Worm (Caenorhabditis elegans): Measurements from ENCODE around the gene F15A4.10.

DNA sequence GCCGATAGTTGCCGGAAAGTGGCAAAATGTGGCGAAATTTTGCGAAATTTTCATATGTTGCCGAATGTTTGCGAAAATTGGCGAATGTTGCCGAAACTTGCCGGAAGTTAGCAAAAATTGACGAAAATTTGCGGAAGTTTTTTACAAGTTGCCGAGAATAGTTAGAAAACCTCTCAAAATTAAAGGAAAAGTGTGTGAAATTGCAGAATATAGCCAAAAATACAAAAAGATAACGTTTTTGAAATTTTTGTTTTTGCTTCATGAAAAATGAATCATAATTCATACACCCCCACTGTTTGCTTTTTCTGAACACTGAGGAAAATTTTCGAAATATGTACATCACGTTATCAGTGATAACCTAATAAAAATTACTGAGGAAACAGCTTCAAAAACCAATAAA lies 3.3 kb downstream of the F15A4.10 start:
- TF ChIP-seq unc-62 (GFP tag; optimal IDR thresholded peaks at IDR 0.05) (no peak), ztf-11 (tag; optimal IDR thresholded peaks at IDR 0.05) (no peak), nhr-28 (tag; optimal IDR thresholded peaks at IDR 0.05) (no peak), pha-4 (tag; optimal IDR thresholded peaks at IDR 0.05) (no peak), blmp-1 (tag; optimal IDR thresholded peaks at IDR 0.05) (no peak), unc-39 (tag; optimal IDR thresholded peaks at IDR 0.05) (no peak), lsy-2 (tag; optimal IDR thresholded peaks at IDR 0.05) (no peak), snpc-4 (tag; optimal IDR thresholded peaks at IDR 0.05) (no peak), mep-1 (tag; optimal IDR thresholded peaks at IDR 0.05) (no peak), nhr-237 (tag; optimal IDR thresholded peaks at IDR 0.05) (no peak), nhr-12 (tag; optimal IDR thresholded peaks at IDR 0.05) (no peak), ceh-83 (GFP tag; optimal IDR thresholded peaks at IDR 0.05) (no peak), ces-1 (GFP tag; optimal IDR thresholded peaks at IDR 0.05) (no peak)

Data from whole organism, mixed stage, embryonic.